Worm (Caenorhabditis elegans): Measurements from ENCODE around the gene viro-2.
A peak's percentile ranks its signal among the peaks of the same experiment; 100 is the strongest.

The viro-2 gene

ce11 chrIII:7116615-7117252 lies 12.0 kb upstream of the viro-2 start:
- TF ChIP-seq rnt-1 (tag; optimal IDR thresholded peaks at IDR 0.05) (no peak), sox-4 (tag; optimal IDR thresholded peaks at IDR 0.05) (no peak), K09A11.1 (tag; optimal IDR thresholded peaks at IDR 0.05; ENCODE audit: insufficient read depth) (no peak), pha-4 (tag; optimal IDR thresholded peaks at IDR 0.05) (no peak), mec-3 (tag; optimal IDR thresholded peaks at IDR 0.05; ENCODE audit: borderline replicate concordance) (no peak), syd-9 (tag; optimal IDR thresholded peaks at IDR 0.05) (no peak), madf-2 (tag; optimal IDR thresholded peaks at IDR 0.05) (no peak), ztf-16 (tag; optimal IDR thresholded peaks at IDR 0.05) (no peak), pax-1 (tag; optimal IDR thresholded peaks at IDR 0.05) (no peak), lim-6 (tag; optimal IDR thresholded peaks at IDR 0.05) (no peak), pros-1 (tag; optimal IDR thresholded peaks at IDR 0.05) (peak; percentile 41), unc-3 (GFP tag; conservative IDR thresholded peaks at IDR 0.05) (no peak), unc-3 (tag; optimal IDR thresholded peaks at IDR 0.05) (no peak), hlh-8 (tag; optimal IDR thresholded peaks at IDR 0.05) (no peak), nfya-1 (tag; optimal IDR thresholded peaks at IDR 0.05) (peak; percentile 61), ceh-14 (tag; optimal IDR thresholded peaks at IDR 0.05) (peak; percentile 10), C38D4.7 (GFP tag; optimal IDR thresholded peaks at IDR 0.05) (no peak), fax-1 (tag; optimal IDR thresholded peaks at IDR 0.05) (no peak), che-1 (tag; optimal IDR thresholded peaks at IDR 0.05) (no peak), zip-5 (tag; optimal IDR thresholded peaks at IDR 0.05) (no peak), elt-2 (tag; optimal IDR thresholded peaks at IDR 0.05) (no peak), ceh-30 (tag; optimal IDR thresholded peaks at IDR 0.05) (no peak), ceh-31 (tag; optimal IDR thresholded peaks at IDR 0.05) (no peak), hlh-30 (tag; optimal IDR thresholded peaks at IDR 0.05; ENCODE audit: insufficient read depth) (peak; percentile 81), hlh-6 (tag; optimal IDR thresholded peaks at IDR 0.05) (no peak), ref-2 (tag; optimal IDR thresholded peaks at IDR 0.05) (peak; percentile 27), unc-55 (GFP tag; optimal IDR thresholded peaks at IDR 0.05) (peak; percentile 44), hlh-13 (GFP tag; optimal IDR thresholded peaks at IDR 0.05) (no peak), ceh-18 (tag; optimal IDR thresholded peaks at IDR 0.05) (peak; percentile 41), ceh-34 (tag; optimal IDR thresholded peaks at IDR 0.05) (peak; percentile 40), tbx-2 (tag; optimal IDR thresholded peaks at IDR 0.05) (peak; percentile 52), unc-86 (tag; optimal IDR thresholded peaks at IDR 0.05) (no peak), ceh-6 (GFP tag; optimal IDR thresholded peaks at IDR 0.05) (no peak), Y22D7AL.16 (tag; optimal IDR thresholded peaks at IDR 0.05) (no peak)

DNA sequence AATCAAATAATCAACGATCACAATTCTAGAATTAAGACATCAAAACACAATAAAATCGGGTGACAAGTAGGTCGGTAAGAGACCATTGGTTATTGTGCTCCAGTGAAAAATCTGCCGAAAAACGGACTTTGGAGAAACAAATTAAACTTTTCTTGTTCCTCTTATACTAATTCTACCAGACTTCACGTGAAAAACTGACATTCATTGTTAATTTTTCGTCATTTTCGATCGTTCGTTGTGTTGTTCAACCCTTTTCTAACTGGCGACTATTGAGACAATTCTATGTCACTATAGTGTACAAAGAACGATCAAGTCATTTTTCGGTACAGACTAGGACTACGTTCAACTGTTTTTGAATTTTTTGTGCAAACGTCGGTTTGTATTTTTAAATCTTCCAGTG lies 8.2 kb upstream of the viro-2 start:
- TF ChIP-seq ceh-30 (tag; optimal IDR thresholded peaks at IDR 0.05), result no peak
- TF ChIP-seq fkh-10 (GFP tag; optimal IDR thresholded peaks at IDR 0.05), result no peak

DNA sequence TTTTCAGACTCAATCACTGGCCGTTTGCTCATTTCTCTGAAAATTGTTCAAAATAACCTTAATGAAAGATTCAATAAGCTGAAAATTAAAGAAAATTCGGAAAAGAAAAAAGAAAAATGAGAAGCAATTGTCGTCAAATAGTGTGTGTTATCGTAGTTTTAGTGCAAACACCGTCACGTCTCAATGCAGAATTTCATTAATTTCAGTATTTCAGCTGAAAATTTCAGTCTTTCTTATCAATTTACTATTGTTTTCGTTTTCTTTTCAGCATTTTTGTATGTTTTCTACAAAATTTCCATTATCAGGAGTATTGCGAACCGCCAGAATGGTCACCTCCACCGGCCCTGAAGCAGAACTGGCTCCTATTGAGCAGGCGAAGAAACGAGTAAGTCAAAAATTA lies 5.8 kb upstream of the viro-2 start, which contains the start of the genes B0280.9 and rpia-1:
B0280.9 (minus strand) TSS at position 36 of the 400 bp plus-strand sequence.
rpia-1 (plus strand) TSS at position 269 of the 400 bp plus-strand sequence.
- TF ChIP-seq tbx-7 (tag; optimal IDR thresholded peaks at IDR 0.05) (no peak), hlh-8 (tag; optimal IDR thresholded peaks at IDR 0.05) (no peak), ceh-2 (tag; optimal IDR thresholded peaks at IDR 0.05) (no peak), unc-42 (tag; optimal IDR thresholded peaks at IDR 0.05) (peak; percentile 6), gmeb-2 (tag; optimal IDR thresholded peaks at IDR 0.05) (no peak), nfya-1 (tag; optimal IDR thresholded peaks at IDR 0.05) (peak; percentile 2), zip-5 (tag; optimal IDR thresholded peaks at IDR 0.05) (no peak), ztf-16 (tag; optimal IDR thresholded peaks at IDR 0.05) (no peak), sdc-2 (tag; optimal IDR thresholded peaks at IDR 0.05) (no peak), C08G9.2 (tag; optimal IDR thresholded peaks at IDR 0.05) (no peak), F13H6.1 (tag; optimal IDR thresholded peaks at IDR 0.05) (no peak), ceh-24 (tag; optimal IDR thresholded peaks at IDR 0.05) (no peak), ceh-30 (tag; optimal IDR thresholded peaks at IDR 0.05) (no peak), nhr-232 (tag; optimal IDR thresholded peaks at IDR 0.05) (no peak), elt-2 (tag; optimal IDR thresholded peaks at IDR 0.05) (peak; percentile 23), pqm-1 (tag; optimal IDR thresholded peaks at IDR 0.05) (no peak)

All from whole organism, late embryonic.